Worm (Caenorhabditis elegans): Measurements from ENCODE around the gene T22B2.3.

ce11 chrX:3911280-3911679 lies 5.8 kb upstream of the T22B2.3 start, which contains the start of gene T22B2.5:
- TF ChIP-seq dao-5 (tag; optimal IDR thresholded peaks at IDR 0.05) (no peak), him-1 (tag; optimal IDR thresholded peaks at IDR 0.05) (no peak)
